Fruit fly (Drosophila melanogaster): Measurements from ENCODE around the gene CG3224.

Gene CG3224

DNA sequence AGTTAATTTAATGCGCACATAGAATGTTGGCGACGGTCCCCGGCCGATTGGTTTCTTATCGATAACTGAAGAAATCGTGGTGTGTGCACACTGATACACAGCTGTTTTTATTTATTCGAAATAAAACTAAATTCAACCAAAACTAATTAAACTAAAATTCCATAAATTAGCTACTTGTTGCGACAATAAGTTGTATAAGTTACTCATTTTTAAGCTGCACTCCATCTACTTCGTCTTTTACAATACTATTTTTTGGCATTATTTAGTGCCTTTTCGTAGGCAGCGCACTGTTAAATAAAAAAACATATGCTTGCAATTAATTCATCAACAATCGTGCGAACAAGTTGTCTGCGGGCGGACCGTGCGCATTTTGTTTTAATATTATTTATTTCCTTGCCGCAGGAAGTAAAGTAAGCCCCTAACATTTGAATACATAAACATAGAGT is at the start of gene CG3224, which contains the start of gene Ctr1A:
Gene CG3224 (minus strand): TSS at position 71 of the 446 bp plus-strand sequence.
Gene Ctr1A (plus strand): TSS at position 256 of the 446 bp plus-strand sequence.
- no peak for TF ChIP-seq CG17801 (GFP tag; optimal IDR thresholded peaks at IDR 0.05; ENCODE audit: partially characterized antibody)

DNA sequence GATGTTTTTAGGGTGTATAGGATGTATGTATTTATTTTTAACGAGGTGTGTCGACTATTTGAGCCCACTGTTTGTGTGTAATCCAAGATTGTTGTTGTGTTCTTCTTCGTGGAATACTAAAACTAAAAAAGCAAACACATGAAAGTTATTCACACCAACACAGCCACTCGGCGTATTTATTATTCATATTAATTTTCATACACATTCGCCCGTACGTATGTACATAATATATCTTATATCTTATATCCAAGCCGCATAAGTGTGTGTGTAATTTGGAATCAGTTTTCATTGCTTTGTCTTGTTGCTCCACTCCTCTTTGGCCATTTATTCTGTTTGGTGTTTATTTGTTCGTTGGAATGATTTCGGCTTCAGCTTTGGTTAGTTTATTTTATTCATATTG is 49.4 kb upstream of the CG3224 start:
- no peak for TF ChIP-seq CG17801 (GFP tag; optimal IDR thresholded peaks at IDR 0.05; ENCODE audit: partially characterized antibody)

dm6 chrX:6710258-6710657 is 49.0 kb upstream of the CG3224 start:
- no peak for TF ChIP-seq CG17801 (GFP tag; optimal IDR thresholded peaks at IDR 0.05; ENCODE audit: partially characterized antibody)

DNA sequence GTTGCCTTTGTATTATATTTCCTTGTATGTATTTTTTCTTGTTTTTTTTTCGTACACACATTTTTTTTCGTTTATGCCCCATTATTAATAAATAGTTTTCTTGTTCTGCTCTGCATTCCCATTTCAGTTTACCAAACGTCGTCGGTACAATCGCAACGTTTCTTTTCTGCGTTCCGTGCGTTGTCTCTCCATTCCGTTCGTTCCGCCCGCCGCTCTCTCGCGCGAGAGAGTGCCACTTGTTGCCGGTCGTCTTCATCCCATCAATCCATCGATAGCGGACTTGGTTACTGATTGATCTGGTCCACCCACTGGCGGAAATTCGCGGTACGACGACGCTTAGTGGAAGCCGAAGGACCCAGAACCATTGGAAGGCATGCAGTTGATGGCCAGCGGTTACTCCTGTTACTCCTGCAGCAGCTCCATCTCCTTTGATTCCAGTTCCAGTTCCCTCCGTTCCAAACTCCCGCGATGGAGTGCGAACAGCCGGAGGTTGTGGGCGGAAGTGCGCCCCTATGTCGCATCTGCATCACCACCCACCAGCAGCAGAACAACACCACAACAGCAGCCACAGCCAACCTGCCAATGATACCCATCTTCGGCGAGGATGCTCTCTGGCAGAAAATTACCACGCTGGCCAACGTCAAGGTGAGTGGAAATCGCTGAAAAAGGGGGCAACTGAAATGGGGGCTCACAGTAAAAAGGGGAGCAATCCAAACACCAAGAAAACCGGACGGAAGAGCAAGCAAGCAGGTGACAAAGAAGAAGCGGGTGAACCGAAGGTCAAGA is 48.2 kb upstream of the CG3224 start:
- TF ChIP-seq CG17801 (GFP tag; optimal IDR thresholded peaks at IDR 0.05; ENCODE audit: partially characterized antibody), result no peak

DNA sequence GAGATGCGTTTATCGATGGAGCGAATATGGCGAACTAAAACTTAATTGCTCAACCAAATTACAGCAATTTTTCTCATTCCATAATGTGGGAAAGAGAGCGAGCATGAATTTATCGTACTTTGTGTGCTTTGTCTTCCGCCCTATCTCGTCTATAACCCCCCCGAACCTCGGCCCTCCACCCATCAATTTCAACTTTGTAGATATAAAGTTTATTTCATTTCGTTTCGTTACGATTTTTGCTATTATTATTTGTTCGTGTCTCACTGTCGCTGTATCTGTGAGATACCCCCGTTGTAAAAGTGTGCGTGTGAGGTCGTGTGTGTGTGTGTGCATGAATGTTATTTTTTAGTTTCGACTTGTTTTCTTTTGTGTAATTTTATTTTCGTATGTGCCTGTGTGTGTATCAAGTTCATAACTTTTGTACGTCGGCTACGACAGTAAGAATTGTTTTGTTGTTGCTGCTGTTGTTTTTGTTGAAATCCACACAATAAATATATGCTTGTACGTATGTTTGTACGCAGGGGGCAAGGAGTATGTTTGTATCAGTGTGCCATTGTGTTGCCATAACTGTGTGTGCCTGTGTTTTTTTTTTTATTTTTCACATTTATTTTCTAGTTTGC is 47.4 kb upstream of the CG3224 start:
- TF ChIP-seq CG17801 (GFP tag; optimal IDR thresholded peaks at IDR 0.05; ENCODE audit: partially characterized antibody), result no peak

DNA sequence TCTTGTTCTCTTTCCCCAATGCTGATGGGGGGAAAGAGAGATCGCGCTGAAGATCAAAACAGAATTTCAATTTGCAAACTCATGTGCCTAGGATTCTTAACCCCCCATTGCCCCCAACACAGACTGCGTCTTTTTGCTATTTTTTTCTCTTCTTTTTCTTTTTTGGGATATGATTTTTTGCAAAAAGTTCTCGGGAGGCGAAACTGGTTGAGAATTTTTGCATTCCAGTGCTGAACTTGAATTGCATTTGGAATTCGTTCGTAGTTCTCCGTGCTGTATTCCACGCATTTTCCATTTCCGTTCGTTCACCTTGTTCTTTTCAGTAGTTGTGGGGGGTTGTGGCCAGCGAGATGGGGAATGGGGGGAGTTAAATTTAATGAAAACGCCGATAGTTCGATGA is 46.9 kb upstream of the CG3224 start:
- no peak for TF ChIP-seq CG17801 (GFP tag; optimal IDR thresholded peaks at IDR 0.05; ENCODE audit: partially characterized antibody)

DNA sequence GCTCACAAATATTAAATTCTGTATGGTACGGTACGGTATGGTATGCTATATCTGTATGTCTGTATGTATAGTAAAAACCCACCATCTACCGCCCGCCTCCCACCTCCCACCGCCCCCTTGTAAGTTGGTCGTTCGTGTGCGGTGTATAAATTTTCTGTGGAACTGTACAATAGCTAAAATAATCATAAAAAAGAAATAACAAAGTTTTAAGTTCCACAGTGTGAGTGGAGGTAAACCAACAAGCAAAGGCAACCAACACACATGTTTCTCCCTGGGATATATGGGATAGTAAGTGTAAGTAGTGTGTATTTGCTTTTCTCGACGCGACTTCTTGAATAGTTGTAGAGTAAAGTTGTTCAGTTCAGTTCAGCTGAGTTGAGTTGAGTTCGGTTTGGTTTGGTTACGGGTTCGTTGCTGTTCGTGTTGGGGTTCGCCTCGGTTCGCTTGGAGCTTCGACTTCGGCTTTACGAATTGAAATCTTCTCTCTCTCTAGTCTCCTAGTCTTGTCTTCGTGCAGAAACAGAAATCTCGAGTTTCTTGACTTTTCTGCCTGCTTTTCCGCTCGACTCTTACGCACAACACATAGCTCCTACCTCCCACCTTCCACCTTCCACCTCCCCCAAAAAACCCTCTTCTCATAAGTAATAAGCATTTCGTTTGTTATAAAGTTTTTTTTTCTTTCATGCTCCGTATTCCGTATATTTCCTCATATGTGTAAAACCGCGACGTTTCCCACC is 45.5 kb upstream of the CG3224 start:
- TF ChIP-seq CG17801 (GFP tag; optimal IDR thresholded peaks at IDR 0.05; ENCODE audit: partially characterized antibody), result no peak

dm6 chrX:6705890-6706289 is 44.6 kb upstream of the CG3224 start:
- TF ChIP-seq CG17801 (GFP tag; optimal IDR thresholded peaks at IDR 0.05; ENCODE audit: partially characterized antibody), result no peak

dm6 chrX:6705059-6705802 is 44.0 kb upstream of the CG3224 start:
- no peak for TF ChIP-seq CG17801 (GFP tag; optimal IDR thresholded peaks at IDR 0.05; ENCODE audit: partially characterized antibody)

DNA sequence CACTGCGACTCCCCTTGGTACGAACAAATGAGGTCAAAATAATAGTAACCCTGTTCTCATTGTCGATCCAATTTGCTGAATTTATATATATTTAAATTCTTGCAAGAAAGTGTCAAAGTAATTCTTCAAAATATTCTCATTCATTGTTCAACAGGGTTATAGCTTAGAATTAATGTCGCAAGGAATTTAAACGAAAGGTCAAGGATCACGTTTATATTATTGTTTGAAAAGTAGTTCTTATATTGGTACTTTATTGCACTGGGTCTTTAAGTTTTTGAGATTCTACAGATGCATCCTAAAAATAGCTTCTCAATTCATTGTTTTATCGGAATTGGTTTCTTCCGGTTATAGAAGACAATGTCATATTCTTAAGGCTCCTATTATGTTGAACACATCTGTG is 42.7 kb upstream of the CG3224 start:
- TF ChIP-seq CG17801 (GFP tag; optimal IDR thresholded peaks at IDR 0.05; ENCODE audit: partially characterized antibody), result no peak

dm6 chrX:6703237-6703636 is 42.0 kb upstream of the CG3224 start:
- no peak for TF ChIP-seq CG17801 (GFP tag; optimal IDR thresholded peaks at IDR 0.05; ENCODE audit: partially characterized antibody)

- TF ChIP-seq CG17801 (GFP tag; optimal IDR thresholded peaks at IDR 0.05; ENCODE audit: partially characterized antibody), result no peak
These were observed 41.3 kb upstream of the CG3224 start for dm6 chrX:6702591-6702990.

DNA sequence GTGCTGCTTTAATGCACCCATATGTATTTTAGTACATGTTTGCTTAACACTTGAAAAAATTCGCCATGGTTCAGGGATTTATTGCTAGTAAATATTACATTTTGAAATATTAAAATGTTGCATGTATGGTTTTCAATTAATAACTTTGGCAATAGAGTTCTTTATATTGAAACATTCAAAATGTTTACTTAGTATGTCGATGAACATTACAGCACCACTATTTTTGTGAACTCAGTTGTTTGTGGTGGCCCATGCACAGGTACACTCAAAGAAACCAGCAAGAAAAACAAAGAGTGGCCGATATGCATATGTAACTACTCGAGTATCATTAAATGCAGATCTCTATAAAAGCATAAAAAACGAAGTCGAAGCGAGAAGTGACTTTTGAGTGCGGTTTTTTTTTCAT is 40.8 kb upstream of the CG3224 start:
- TF ChIP-seq CG17801 (GFP tag; optimal IDR thresholded peaks at IDR 0.05; ENCODE audit: partially characterized antibody), result peak; percentile 46

DNA sequence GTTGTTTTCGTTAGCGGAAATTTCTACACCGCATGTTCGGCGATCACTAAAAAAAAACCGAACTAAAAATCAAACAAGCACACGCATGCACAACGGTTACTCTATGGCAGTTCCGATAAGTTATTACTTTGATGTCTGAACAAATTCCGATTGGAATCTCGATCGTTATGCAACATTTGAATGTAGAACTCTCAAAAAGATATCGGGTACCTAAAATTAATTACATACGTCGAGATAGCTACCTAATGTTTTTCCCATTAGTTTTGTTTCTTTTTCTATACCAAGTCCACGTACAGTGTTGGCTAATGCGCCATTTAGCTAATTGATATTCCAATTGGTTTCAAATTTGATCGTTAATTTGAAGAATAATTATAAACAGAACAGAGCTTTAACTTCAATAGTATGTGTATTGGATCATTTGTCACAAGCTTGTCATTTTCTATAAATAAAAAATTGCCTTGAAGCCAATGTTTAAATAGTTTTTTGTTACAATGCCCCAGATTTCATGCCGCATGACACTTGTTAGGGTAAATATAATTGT is 39.8 kb upstream of the CG3224 start:
- TF ChIP-seq CG17801 (GFP tag; optimal IDR thresholded peaks at IDR 0.05; ENCODE audit: partially characterized antibody), result no peak
